Worm (Caenorhabditis elegans) whole organism, mixed stage, embryonic: ENCODE measurements around the gene rga-3.

Source experiments
- M03D4.4 ChIP-seq: sonication (generic microtip); optimal IDR thresholded peaks from 2 replicates; lab custom pipeline; 2017; ENCODE audit warnings: mild to moderate bottlenecking, missing genetic modification characterization, missing compliant biosample characterization
- bed-3 ChIP-seq: fragments of 200-800 bp; sonication (Bioruptor generic); optimal IDR thresholded peaks from 3 replicates; lab custom pipeline; 2018; ENCODE audit warnings: mild to moderate bottlenecking, missing genetic modification characterization, moderate library complexity, missing compliant biosample characterization
- lsy-2 ChIP-seq: fragments of 150-350 bp; optimal IDR thresholded peaks from 2 replicates; lab custom pipeline; 2014; ENCODE audit warnings: missing biosample characterization, missing genetic modification characterization
- mab-5 ChIP-seq: fragments of 150-350 bp; optimal IDR thresholded peaks from 2 replicates; lab custom pipeline; 2014; ENCODE audit warnings: missing biosample characterization, missing genetic modification characterization
- mep-1 ChIP-seq: fragments of 150-350 bp; optimal IDR thresholded peaks from 2 replicates; lab custom pipeline; 2017; ENCODE audit warnings: missing biosample characterization, missing genetic modification reagents, missing genetic modification characterization, inconsistent platforms
- mls-2 ChIP-seq: sonication (generic microtip); optimal IDR thresholded peaks from 2 replicates; lab custom pipeline; 2016; ENCODE audit warnings: mild to moderate bottlenecking, missing genetic modification characterization, moderate library complexity, missing compliant biosample characterization
- nhr-2 ChIP-seq: fragments of 150-350 bp; optimal IDR thresholded peaks from 2 replicates; lab custom pipeline; 2014; ENCODE audit warnings: missing biosample characterization, missing genetic modification characterization
- nhr-237 ChIP-seq: fragments of 150-350 bp; optimal IDR thresholded peaks from 2 replicates; lab custom pipeline; 2014; ENCODE audit warnings: missing biosample characterization, missing genetic modification characterization
- nhr-28 ChIP-seq: fragments of 150-350 bp; optimal IDR thresholded peaks from 2 replicates; lab custom pipeline; 2014; ENCODE audit warnings: missing biosample characterization, missing genetic modification characterization
- snpc-4 ChIP-seq: fragments of 150-350 bp; optimal IDR thresholded peaks from 2 replicates; lab custom pipeline; 2014; ENCODE audit warnings: missing biosample characterization, missing genetic modification characterization
- unc-62 ChIP-seq: fragments of 150-350 bp; optimal IDR thresholded peaks from 2 replicates; lab custom pipeline; 2014; ENCODE audit warnings: missing biosample characterization, missing genetic modification reagents, missing genetic modification characterization
- ztf-11 ChIP-seq: fragments of 150-350 bp; optimal IDR thresholded peaks from 2 replicates; lab custom pipeline; 2014; ENCODE audit warnings: missing biosample characterization, missing genetic modification characterization

- TF ChIP-seq unc-62 (GFP tag; lab: Kevin White, UChicago) (no peak), nhr-2 (no peak), mls-2 (tag; lab: Kevin White, UChicago) (no peak), nhr-237 (tag; lab: Kevin White, UChicago) (no peak), nhr-28 (tag; lab: Kevin White, UChicago) (no peak), mab-5 (tag; lab: Kevin White, UChicago) (no peak), ztf-11 (tag; lab: Kevin White, UChicago) (no peak), snpc-4 (tag; lab: Kevin White, UChicago) (no peak), lsy-2 (tag; lab: Kevin White, UChicago) (no peak), bed-3 (no peak), M03D4.4 (no peak), mep-1 (no peak)
Observed at ce11 chrV:5739438-5739837, 21.8 kb downstream of the rga-3 start.
